Fruit fly (Drosophila melanogaster) whole organism, wandering third instar larva: ENCODE measurements around the gene Stat92E.

Experiments
- CG32264 ChIP-seq: fragments of 200-800 bp; sonication (Bioruptor generic); optimal IDR thresholded peaks from 2 replicates; lab custom pipeline; 2016; ENCODE audit warnings: missing biosample characterization, missing genetic modification characterization
- CG9705 ChIP-seq: fragments of 200-800 bp; sonication (Bioruptor generic); optimal IDR thresholded peaks from 2 replicates; lab custom pipeline; 2018; ENCODE audit warnings: missing biosample characterization, mild to moderate bottlenecking, missing genetic modification characterization
- CrebA ChIP-seq: fragments of 200-800 bp; sonication (Bioruptor generic); optimal IDR thresholded peaks from 2 replicates; lab custom pipeline; 2016; ENCODE audit warnings: missing biosample characterization, mild to moderate bottlenecking, missing genetic modification characterization, borderline replicate concordance
- Dif ChIP-seq: fragments of 200-275, 200-300 bp; sonication (Bioruptor generic); optimal IDR thresholded peaks from 2 replicates; lab custom pipeline; 2018; ENCODE audit warnings: missing biosample characterization, missing genetic modification characterization; ENCODE audit not compliant: partially characterized antibody
- GATAd ChIP-seq: sonication (Bioruptor generic); optimal IDR thresholded peaks from 2 replicates; lab custom pipeline; 2016; ENCODE audit warnings: missing biosample characterization, missing genetic modification characterization
- HLH106 ChIP-seq: fragments of 200-800 bp; optimal IDR thresholded peaks from 3 replicates; lab custom pipeline; 2019; ENCODE audit warnings: missing biosample characterization, mild to moderate bottlenecking, missing genetic modification characterization, moderate library complexity
- Hnf4 ChIP-seq: fragments of 200-800 bp; sonication (Bioruptor generic); optimal IDR thresholded peaks from 2 replicates; lab custom pipeline; 2016; ENCODE audit warnings: missing biosample characterization, mild to moderate bottlenecking, missing genetic modification characterization
- Hr83 ChIP-seq: fragments of 200-300 bp; sonication (Bioruptor generic); optimal IDR thresholded peaks from 2 replicates; lab custom pipeline; 2016; ENCODE audit warnings: missing biosample characterization, mild to moderate bottlenecking, missing genetic modification characterization, moderate library complexity; ENCODE audit not compliant: poor library complexity, severe bottlenecking
- Jra ChIP-seq: sonication (Bioruptor generic); optimal IDR thresholded peaks from 2 replicates; lab custom pipeline; 2016; ENCODE audit warnings: missing biosample characterization, missing genetic modification characterization
- Mio ChIP-seq: sonication (Bioruptor generic); optimal IDR thresholded peaks from 2 replicates; lab custom pipeline; 2016; ENCODE audit warnings: missing biosample characterization, missing genetic modification characterization
- Myc ChIP-seq: fragments of >200 bp; optimal IDR thresholded peaks from 2 replicates; lab custom pipeline; 2017
- OdsH ChIP-seq: fragments of 200-800 bp; sonication (Bioruptor generic); optimal IDR thresholded peaks from 2 replicates; lab custom pipeline; 2016; ENCODE audit warnings: missing biosample characterization, mild to moderate bottlenecking, missing genetic modification characterization
- Rel ChIP-seq, 2 experiments: fragments of 200-800 bp; sonication (Bioruptor generic) in 1 of 2; optimal IDR thresholded peaks; 2 replicates in 1 of 2; 3 replicates in 1 of 2; lab custom pipeline; 2016 to 2019; ENCODE audit warnings: mild to moderate bottlenecking in 2 of 2, missing biosample characterization in 2 of 2, missing genetic modification characterization in 2 of 2, moderate library complexity in 1 of 2
- Sp1 ChIP-seq: fragments of 200-800 bp; sonication (Bioruptor generic); optimal IDR thresholded peaks from 3 replicates; lab custom pipeline; 2019; ENCODE audit warnings: missing biosample characterization, mild to moderate bottlenecking, missing genetic modification characterization, moderate library complexity
- Vsx2 ChIP-seq: fragments of 200-300, 225-300 bp; sonication (Bioruptor generic); optimal IDR thresholded peaks from 2 replicates; lab custom pipeline; 2018; ENCODE audit warnings: missing biosample characterization, missing genetic modification characterization; ENCODE audit not compliant: partially characterized antibody
- br ChIP-seq: fragments of 200-800 bp; sonication (Bioruptor generic); optimal IDR thresholded peaks from 2 replicates; lab custom pipeline; 2016; ENCODE audit warnings: missing biosample characterization, missing genetic modification characterization
- brk ChIP-seq: fragments of 200-800 bp; sonication (Bioruptor generic); optimal IDR thresholded peaks from 2 replicates; lab custom pipeline; 2016; ENCODE audit warnings: missing biosample characterization, mild to moderate bottlenecking, missing genetic modification characterization
- dl ChIP-seq, 2 experiments: fragments of 175-275, 200-275 bp in 1 of 2; fragments of 200-275 bp in 1 of 2; sonication (Bioruptor generic); optimal IDR thresholded peaks; lab custom pipeline; 2018; ENCODE audit warnings: mild to moderate bottlenecking in 2 of 2, missing biosample characterization in 2 of 2, missing genetic modification characterization in 2 of 2, moderate library complexity in 2 of 2; ENCODE audit not compliant: partially characterized antibody in 2 of 2, insufficient read depth in 1 of 2
- dmrt93B ChIP-seq: fragments of 200-800 bp; sonication (Bioruptor generic); optimal IDR thresholded peaks from 2 replicates; lab custom pipeline; 2018; ENCODE audit warnings: missing biosample characterization, mild to moderate bottlenecking, missing genetic modification characterization
- dsf ChIP-seq: sonication (Bioruptor generic); optimal IDR thresholded peaks from 2 replicates; lab custom pipeline; 2016; ENCODE audit warnings: missing biosample characterization, missing genetic modification characterization, borderline replicate concordance
- ey ChIP-seq: fragments of 200-800 bp; sonication (Bioruptor generic); optimal IDR thresholded peaks from 2 replicates; lab custom pipeline; 2016; ENCODE audit warnings: missing biosample characterization, missing genetic modification characterization
- foxo ChIP-seq, 2 experiments: fragments of 200-800 bp; sonication (Bioruptor generic); optimal IDR thresholded peaks; 2 replicates in 1 of 2; 3 replicates in 1 of 2; lab custom pipeline; 2016 to 2017; ENCODE audit warnings: missing biosample characterization in 2 of 2, missing genetic modification characterization in 2 of 2
- fru ChIP-seq: fragments of 200-800 bp; sonication (Bioruptor generic); optimal IDR thresholded peaks from 3 replicates; lab custom pipeline; 2016; ENCODE audit warnings: missing biosample characterization, mild to moderate bottlenecking, missing genetic modification characterization
- h ChIP-seq: fragments of 200-800 bp; sonication (Bioruptor generic); optimal IDR thresholded peaks from 3 replicates; lab custom pipeline; 2016; ENCODE audit warnings: missing biosample characterization, mild to moderate bottlenecking, missing genetic modification characterization
- jim ChIP-seq: fragments of 175-275, 200-325 bp; sonication (Bioruptor generic); optimal IDR thresholded peaks from 2 replicates; lab custom pipeline; 2016; ENCODE audit warnings: missing biosample characterization, mild to moderate bottlenecking, missing genetic modification characterization
- lola ChIP-seq: fragments of >200 bp; optimal IDR thresholded peaks from 2 replicates; lab custom pipeline; 2017; ENCODE audit warnings: missing biosample characterization, missing genetic modification characterization
- psq ChIP-seq: fragments of 200-800 bp; sonication (Bioruptor generic); optimal IDR thresholded peaks from 3 replicates; lab custom pipeline; 2017; ENCODE audit warnings: missing biosample characterization, mild to moderate bottlenecking, missing genetic modification characterization, moderate library complexity
- rgr ChIP-seq: fragments of 200-800 bp; sonication (Bioruptor generic); optimal IDR thresholded peaks from 3 replicates; lab custom pipeline; 2016; ENCODE audit warnings: missing biosample characterization, mild to moderate bottlenecking, missing genetic modification characterization
- sage ChIP-seq: fragments of 200-800 bp; sonication (Bioruptor generic); optimal IDR thresholded peaks from 2 replicates; lab custom pipeline; 2016; ENCODE audit warnings: missing biosample characterization, mild to moderate bottlenecking, missing genetic modification characterization
- sv ChIP-seq: fragments of 200-800 bp; sonication (Bioruptor generic); optimal IDR thresholded peaks from 3 replicates; lab custom pipeline; 2016; ENCODE audit warnings: missing biosample characterization, missing genetic modification characterization
- tai ChIP-seq: sonication (Bioruptor generic); optimal IDR thresholded peaks from 2 replicates; lab custom pipeline; 2016; ENCODE audit warnings: missing biosample characterization, missing genetic modification characterization
- woc ChIP-seq: sonication (Bioruptor generic); optimal IDR thresholded peaks from 2 replicates; lab custom pipeline; 2016; ENCODE audit warnings: missing biosample characterization, mild to moderate bottlenecking, missing genetic modification characterization

Stat92E gene

dm6 chr3R:20543719-20544118 is 8.4 kb downstream of the Stat92E start:
- no peak for TF ChIP-seq brk (GFP tag; lab: Kevin White, UChicago)
- TF ChIP-seq Rel (GFP tag; optimal IDR thresholded peaks at IDR 0.05; lab: Kevin White, UChicago): no peak
- no peak for TF ChIP-seq Rel (tag; optimal IDR thresholded peaks at IDR 0.05; lab: Kevin White, UChicago)
- no peak for TF ChIP-seq psq (GFP tag; lab: Kevin White, UChicago)
- TF ChIP-seq dl (GFP tag; optimal IDR thresholded peaks at IDR 0.05; lab: Kevin White, UChicago; ENCODE audit: insufficient read depth in 1 of 2, partially characterized antibody in 2 of 2): no peak
- TF ChIP-seq ey: no peak
- TF ChIP-seq HLH106 (tag; lab: Kevin White, UChicago): no peak
- TF ChIP-seq br (GFP tag; lab: Kevin White, UChicago): no peak
- TF ChIP-seq foxo (GFP tag; optimal IDR thresholded peaks at IDR 0.05; lab: Kevin White, UChicago): no peak
- TF ChIP-seq Myc (lab: Kevin White, UChicago): no peak
- no peak for TF ChIP-seq dsf (GFP tag; lab: Kevin White, UChicago)
- no peak for TF ChIP-seq sv
- no peak for TF ChIP-seq Dif (GFP tag; lab: Kevin White, UChicago)
- no peak for TF ChIP-seq lola (GFP tag; lab: Kevin White, UChicago)

- TF ChIP-seq HLH106 (tag; lab: Kevin White, UChicago) (no peak), CG32264 (GFP tag; lab: Kevin White, UChicago) (no peak), psq (GFP tag; lab: Kevin White, UChicago) (peak; percentile 37), Mio (no peak), dl (GFP tag; optimal IDR thresholded peaks at IDR 0.05; lab: Kevin White, UChicago; ENCODE audit: insufficient read depth in 1 of 2, partially characterized antibody in 2 of 2) (no peak), Rel (GFP tag; optimal IDR thresholded peaks at IDR 0.05; lab: Kevin White, UChicago) (no peak), Rel (tag; optimal IDR thresholded peaks at IDR 0.05; lab: Kevin White, UChicago) (no peak)
Measured at dm6 chr3R:20543220-20543619, 8.9 kb downstream of the Stat92E start.

dm6 chr3R:20542283-20543144 is 9.6 kb downstream of the Stat92E start:
- no peak for TF ChIP-seq h (GFP tag; lab: Kevin White, UChicago)
- no peak for TF ChIP-seq sv
- TF ChIP-seq CrebA (GFP tag; lab: Kevin White, UChicago): no peak
- TF ChIP-seq jim (GFP tag; lab: Kevin White, UChicago): no peak
- TF ChIP-seq dsf (GFP tag; lab: Kevin White, UChicago): peak; percentile 22
- TF ChIP-seq Hr83 (GFP tag; lab: Kevin White, UChicago): no peak
- TF ChIP-seq br (GFP tag; lab: Kevin White, UChicago): no peak
- peak; percentile 26 for TF ChIP-seq brk (GFP tag; lab: Kevin White, UChicago)
- no peak for TF ChIP-seq GATAd
- TF ChIP-seq psq (GFP tag; lab: Kevin White, UChicago): no peak
- TF ChIP-seq Hnf4 (GFP tag; lab: Kevin White, UChicago): peak; percentile 53
- no peak for TF ChIP-seq ey
- TF ChIP-seq CG9705 (GFP tag; lab: Kevin White, UChicago): peak; percentile 32
- TF ChIP-seq tai (GFP tag; lab: Kevin White, UChicago): peak; percentile 43
- peak; percentile 0 for TF ChIP-seq rgr (GFP tag; lab: Kevin White, UChicago)
- peak; percentile 33 for TF ChIP-seq OdsH (GFP tag; lab: Kevin White, UChicago)
- TF ChIP-seq Sp1 (GFP tag; lab: Kevin White, UChicago): peak; percentile 36
- TF ChIP-seq fru: no peak

- no peak for TF ChIP-seq CrebA (GFP tag; lab: Kevin White, UChicago)
- no peak for TF ChIP-seq rgr (GFP tag; lab: Kevin White, UChicago)
- no peak for TF ChIP-seq Jra (GFP tag; lab: Kevin White, UChicago)
- TF ChIP-seq Vsx2 (GFP tag; lab: Kevin White, UChicago): peak; percentile 83
- TF ChIP-seq Dif (GFP tag; lab: Kevin White, UChicago): peak; percentile 6
- no peak for TF ChIP-seq foxo (GFP tag; optimal IDR thresholded peaks at IDR 0.05; lab: Kevin White, UChicago)
- peak in 1 of 2 experiments; percentile 38 for TF ChIP-seq dl (GFP tag; optimal IDR thresholded peaks at IDR 0.05; lab: Kevin White, UChicago; ENCODE audit: insufficient read depth in 1 of 2, partially characterized antibody in 2 of 2)
- no peak for TF ChIP-seq tai (GFP tag; lab: Kevin White, UChicago)
- TF ChIP-seq dmrt93B (GFP tag; lab: Kevin White, UChicago): no peak
- TF ChIP-seq Rel (GFP tag; optimal IDR thresholded peaks at IDR 0.05; lab: Kevin White, UChicago): no peak
- peak; percentile 74 for TF ChIP-seq Rel (tag; optimal IDR thresholded peaks at IDR 0.05; lab: Kevin White, UChicago)
- no peak for TF ChIP-seq woc (GFP tag; lab: Kevin White, UChicago)
- TF ChIP-seq psq (GFP tag; lab: Kevin White, UChicago): no peak
- no peak for TF ChIP-seq CG32264 (GFP tag; lab: Kevin White, UChicago)
- TF ChIP-seq Hnf4 (GFP tag; lab: Kevin White, UChicago): no peak
- TF ChIP-seq h (GFP tag; lab: Kevin White, UChicago): peak; percentile 78
- peak; percentile 41 for TF ChIP-seq fru
- peak; percentile 45 for TF ChIP-seq sage
Measured at dm6 chr3R:20534575-20534974, 17.5 kb downstream of the Stat92E start, which contains the start of the genes MtnE and MtnD. MtnE (minus strand) TSS chr3R:20534704. MtnD (plus strand) TSS chr3R:20534962.
